Worm (Caenorhabditis elegans) whole organism, L3 larva: ENCODE data around the gene ser-1.

Experiments used
- aly-2 ChIP-seq: fragments of 150-350 bp; optimal IDR thresholded peaks from 2 replicates; lab custom pipeline; 2014; ENCODE audit warnings: missing biosample characterization, missing genetic modification characterization
- ceh-16 ChIP-seq: sonication (generic microtip); optimal IDR thresholded peaks from 2 replicates; lab custom pipeline; 2017; ENCODE audit warnings: missing biosample characterization, missing genetic modification characterization
- ceh-28 ChIP-seq: fragments of 150-350 bp; optimal IDR thresholded peaks from 2 replicates; lab custom pipeline; 2014; ENCODE audit warnings: missing biosample characterization, missing genetic modification reagents, missing genetic modification characterization
- daf-12 ChIP-seq: fragments of 150-350 bp; optimal IDR thresholded peaks from 2 replicates; lab custom pipeline; 2014; ENCODE audit warnings: missing biosample characterization, missing genetic modification reagents, missing genetic modification characterization
- egl-5 ChIP-seq: fragments of 150-350 bp; optimal IDR thresholded peaks from 2 replicates; lab custom pipeline; 2017; ENCODE audit warnings: missing biosample characterization, missing genetic modification reagents, missing genetic modification characterization, inconsistent platforms
- elt-1 ChIP-seq: fragments of 150-350 bp; optimal IDR thresholded peaks from 2 replicates; lab custom pipeline; 2014; ENCODE audit warnings: missing biosample characterization, missing genetic modification characterization
- eor-1 ChIP-seq, 2 experiments: fragments of 150-350 bp; optimal IDR thresholded peaks; 2 replicates each; lab custom pipeline; 2014 to 2018; ENCODE audit warnings: missing biosample characterization in 2 of 2, missing genetic modification characterization in 2 of 2
- fkh-10 ChIP-seq: sonication (generic microtip); optimal IDR thresholded peaks from 2 replicates; lab custom pipeline; 2017; ENCODE audit warnings: missing biosample characterization, missing genetic modification reagents, missing genetic modification characterization
- fkh-2 ChIP-seq: fragments of 150-350 bp; optimal IDR thresholded peaks from 2 replicates; lab custom pipeline; 2014; ENCODE audit warnings: missing biosample characterization, missing genetic modification reagents, missing genetic modification characterization
- hmg-11 ChIP-seq: sonication (generic microtip); optimal IDR thresholded peaks from 2 replicates; lab custom pipeline; 2016; ENCODE audit warnings: missing genetic modification characterization, missing compliant biosample characterization
- jun-1 ChIP-seq: fragments of 150-350 bp; optimal IDR thresholded peaks from 2 replicates; lab custom pipeline; 2014; ENCODE audit warnings: missing biosample characterization, missing genetic modification reagents, missing genetic modification characterization
- lin-15B ChIP-seq: fragments of 150-350 bp; optimal IDR thresholded peaks from 2 replicates; lab custom pipeline; 2014; ENCODE audit warnings: missing biosample characterization, missing genetic modification characterization
- lin-39 ChIP-seq: fragments of 150-350 bp; optimal IDR thresholded peaks from 2 replicates; lab custom pipeline; 2018; ENCODE audit warnings: missing biosample characterization, missing genetic modification reagents, missing genetic modification characterization
- lsy-12 ChIP-seq: sonication (generic microtip); optimal IDR thresholded peaks from 2 replicates; lab custom pipeline; 2016; ENCODE audit warnings: mild to moderate bottlenecking, missing genetic modification characterization, missing compliant biosample characterization
- mdl-1 ChIP-seq: fragments of 150-350 bp; optimal IDR thresholded peaks from 2 replicates; lab custom pipeline; 2014; ENCODE audit warnings: missing biosample characterization, missing genetic modification characterization
- nfya-1 ChIP-seq: sonication (generic microtip); optimal IDR thresholded peaks from 2 replicates; lab custom pipeline; 2017; ENCODE audit warnings: missing genetic modification characterization, mild to moderate bottlenecking, missing compliant biosample characterization, antibody characterized with exemption, moderate library complexity; ENCODE audit not compliant: insufficient read depth
- nhr-11 ChIP-seq: fragments of 150-350 bp; optimal IDR thresholded peaks from 2 replicates; lab custom pipeline; 2014; ENCODE audit warnings: missing biosample characterization, missing genetic modification characterization
- nhr-12 ChIP-seq: fragments of 150-350 bp; optimal IDR thresholded peaks from 2 replicates; lab custom pipeline; 2014; ENCODE audit warnings: missing biosample characterization, missing genetic modification characterization
- nhr-23 ChIP-seq: fragments of 150-350 bp; optimal IDR thresholded peaks from 2 replicates; lab custom pipeline; 2014; ENCODE audit warnings: missing biosample characterization, missing genetic modification reagents, missing genetic modification characterization
- nhr-237 ChIP-seq: fragments of 150-350 bp; optimal IDR thresholded peaks from 2 replicates; lab custom pipeline; 2014; ENCODE audit warnings: missing biosample characterization, missing genetic modification characterization
- nhr-25 ChIP-seq: sonication (generic microtip); optimal IDR thresholded peaks from 2 replicates; lab custom pipeline; 2017; ENCODE audit warnings: missing biosample characterization, missing genetic modification characterization
- nhr-28 ChIP-seq: fragments of 150-350 bp; optimal IDR thresholded peaks from 2 replicates; lab custom pipeline; 2014; ENCODE audit warnings: missing biosample characterization, missing genetic modification characterization
- nhr-43 ChIP-seq: sonication (generic microtip); optimal IDR thresholded peaks from 2 replicates; lab custom pipeline; 2016; ENCODE audit warnings: mild to moderate bottlenecking, missing genetic modification characterization, missing compliant biosample characterization; ENCODE audit not compliant: poor library complexity, severe bottlenecking
- nhr-67 ChIP-seq: fragments of 150-350 bp; optimal IDR thresholded peaks from 2 replicates; lab custom pipeline; 2014; ENCODE audit warnings: missing biosample characterization, missing genetic modification characterization
- pha-4 ChIP-seq: fragments of 150-350 bp; optimal IDR thresholded peaks from 2 replicates; lab custom pipeline; 2014; ENCODE audit warnings: missing biosample characterization, missing genetic modification reagents, missing genetic modification characterization
- pqm-1 ChIP-seq: fragments of 150-350 bp; optimal IDR thresholded peaks from 2 replicates; lab custom pipeline; 2017; ENCODE audit warnings: missing biosample characterization, missing genetic modification characterization, inconsistent platforms
- sea-2 ChIP-seq: fragments of 150-350 bp; sonication (generic microtip); optimal IDR thresholded peaks from 4 replicates; lab custom pipeline; 2014; ENCODE audit warnings: missing biosample characterization, missing genetic modification reagents, missing genetic modification characterization
- snpc-4 ChIP-seq: fragments of 150-350 bp; optimal IDR thresholded peaks from 2 replicates; lab custom pipeline; 2014; ENCODE audit warnings: missing biosample characterization, missing genetic modification characterization
- tbx-2 ChIP-seq: sonication (generic microtip); optimal IDR thresholded peaks from 2 replicates; lab custom pipeline; 2016; ENCODE audit warnings: mild to moderate bottlenecking, missing genetic modification characterization, missing compliant biosample characterization
- unc-39 ChIP-seq: sonication (generic microtip); optimal IDR thresholded peaks from 4 replicates; lab custom pipeline; 2017; ENCODE audit warnings: missing biosample characterization, missing genetic modification characterization
- unc-62 ChIP-seq: fragments of 150-350 bp; sonication (generic microtip); optimal IDR thresholded peaks from 4 replicates; lab custom pipeline; 2014; ENCODE audit warnings: missing biosample characterization, missing genetic modification reagents, missing genetic modification characterization
- zag-1 ChIP-seq: fragments of 150-350 bp; optimal IDR thresholded peaks from 2 replicates; lab custom pipeline; 2014; ENCODE audit warnings: missing biosample characterization, missing genetic modification characterization
- ztf-11 ChIP-seq: fragments of 150-350 bp; optimal IDR thresholded peaks from 2 replicates; lab custom pipeline; 2014; ENCODE audit warnings: missing biosample characterization, missing genetic modification characterization

ser-1 gene

DNA sequence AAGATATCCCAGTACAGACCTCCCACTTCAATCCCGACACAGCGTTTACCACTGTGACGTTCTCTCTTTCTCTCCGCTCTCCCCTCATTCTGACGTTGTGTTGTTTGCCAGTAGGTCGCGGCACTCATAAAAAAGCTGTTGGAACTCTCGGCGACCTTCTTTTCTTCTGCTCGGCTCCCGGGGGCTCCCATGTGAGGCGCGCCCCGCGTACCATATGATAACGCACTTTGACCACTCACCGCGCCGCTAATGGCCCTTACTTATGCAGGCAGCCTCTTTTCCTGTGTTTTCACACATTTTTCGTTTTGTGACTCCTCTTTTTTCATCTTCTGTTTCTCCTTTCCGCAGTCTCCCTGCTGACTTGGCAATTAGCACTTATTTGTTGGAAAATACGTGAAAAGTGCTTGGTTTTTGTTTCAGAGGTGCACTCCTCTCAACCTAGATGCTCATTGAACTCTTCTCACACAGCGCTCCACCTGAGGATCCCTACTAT, at the start of gene ser-1:
ser-1 (plus strand) TSS at position 443 of the 493 bp plus-strand sequence.
- TF ChIP-seq pha-4 (tag; lab: Kevin White, UChicago) (peak; percentile 21), nhr-237 (tag; lab: Kevin White, UChicago) (no peak)
- TF ChIP-seq, all 47 proteins: peak for 1

- TF ChIP-seq nhr-43 (tag; lab: Kevin White, UChicago) (peak; percentile 33), nhr-25 (peak; percentile 7), snpc-4 (tag; lab: Kevin White, UChicago) (no peak)
These were observed 49.6 kb upstream of the ser-1 start for ce11 chrX:16529937-16530336.

DNA sequence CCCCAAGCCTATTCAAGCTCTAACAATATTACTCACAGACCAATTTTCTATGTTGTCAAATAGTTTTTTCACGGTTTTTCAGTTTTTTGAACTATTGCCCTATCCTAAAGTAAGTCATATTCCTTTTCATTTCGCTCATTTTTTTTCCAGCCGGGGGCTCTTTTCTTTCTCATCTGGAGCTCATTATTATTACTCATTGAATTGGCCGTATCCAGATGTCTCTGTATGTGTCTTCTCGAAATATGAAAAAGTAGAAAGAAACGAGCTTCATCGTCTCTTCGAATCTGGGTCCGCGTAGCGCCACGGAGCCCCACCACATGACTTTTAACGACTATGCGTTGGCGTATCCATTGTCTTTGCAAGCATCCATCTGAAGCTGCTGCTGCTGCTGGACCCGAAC, 49.1 kb upstream of the ser-1 start:
- TF ChIP-seq tbx-2 (no peak), egl-5 (tag; lab: Kevin White, UChicago) (no peak), lin-15B (tag; lab: Kevin White, UChicago) (no peak), nhr-67 (no peak), zag-1 (tag; lab: Kevin White, UChicago) (no peak), fkh-2 (tag; lab: Kevin White, UChicago) (no peak)
- TF ChIP-seq, all 47 proteins: peak for 0

ce11 chrX:16532513-16532912, 47.0 kb upstream of the ser-1 start:
- TF ChIP-seq hmg-11 (no peak), eor-1 (tag; optimal IDR thresholded peaks at IDR 0.05; lab: Kevin White, UChicago) (no peak), mdl-1 (tag; lab: Kevin White, UChicago) (no peak), elt-1 (no peak), ceh-16 (tag; lab: Kevin White, UChicago) (no peak), nfya-1 (tag; lab: Kevin White, UChicago) (no peak), ceh-28 (tag; lab: Kevin White, UChicago) (no peak), nhr-12 (tag; lab: Kevin White, UChicago) (no peak), nhr-11 (tag; lab: Kevin White, UChicago) (no peak), sea-2 (GFP tag; lab: Kevin White, UChicago) (no peak), pqm-1 (tag; lab: Kevin White, UChicago) (no peak), nhr-25 (no peak), nhr-67 (no peak), nhr-23 (tag; lab: Kevin White, UChicago) (no peak), jun-1 (no peak), nhr-237 (tag; lab: Kevin White, UChicago) (no peak), ztf-11 (tag; lab: Kevin White, UChicago) (no peak)

- TF ChIP-seq lin-15B (tag; lab: Kevin White, UChicago) (no peak), aly-2 (tag; lab: Kevin White, UChicago) (no peak), tbx-2 (no peak), nhr-11 (tag; lab: Kevin White, UChicago) (no peak), eor-1 (tag; optimal IDR thresholded peaks at IDR 0.05; lab: Kevin White, UChicago) (no peak), unc-39 (no peak), zag-1 (tag; lab: Kevin White, UChicago) (no peak), lsy-12 (tag; lab: Kevin White, UChicago) (no peak), lin-39 (tag; lab: Kevin White, UChicago) (no peak), elt-1 (no peak), nhr-28 (tag; lab: Kevin White, UChicago) (no peak), nhr-43 (tag; lab: Kevin White, UChicago) (no peak), fkh-10 (GFP tag; lab: Kevin White, UChicago) (no peak), unc-62 (no peak), nhr-67 (no peak), daf-12 (no peak), egl-5 (tag; lab: Kevin White, UChicago) (no peak), nfya-1 (tag; lab: Kevin White, UChicago) (no peak), pha-4 (tag; lab: Kevin White, UChicago) (no peak)
These were observed 45.7 kb upstream of the ser-1 start for ce11 chrX:16533860-16534259.
